Fruit fly (Drosophila melanogaster): ENCODE data around the gene nSMase.

nSMase gene

dm6 chr3L:3247130-3248065 lies 28.4 kb downstream of the nSMase start, which contains the start of gene CG43389:
Gene CG43389, plus strand, starts transcription at chr3L:3248015.
- TF ChIP-seq dl (GFP tag; optimal IDR thresholded peaks at IDR 0.05; ENCODE audit: insufficient read depth in 1 of 2, partially characterized antibody in 2 of 2) (no peak), Jra (GFP tag; optimal IDR thresholded peaks at IDR 0.05) (peak; percentile 97), fru (GFP tag; optimal IDR thresholded peaks at IDR 0.05) (peak; percentile 97), CG9705 (GFP tag; optimal IDR thresholded peaks at IDR 0.05) (peak; percentile 75), tai (GFP tag; optimal IDR thresholded peaks at IDR 0.05) (peak; percentile 97), woc (GFP tag; optimal IDR thresholded peaks at IDR 0.05) (peak; percentile 91), pan (optimal IDR thresholded peaks at IDR 0.05) (no peak), GATAd (GFP tag; optimal IDR thresholded peaks at IDR 0.05) (peak; percentile 97), Sp1 (GFP tag; optimal IDR thresholded peaks at IDR 0.05) (peak; percentile 100), lola (GFP tag; optimal IDR thresholded peaks at IDR 0.05) (no peak), Myc (optimal IDR thresholded peaks at IDR 0.05) (no peak), br (GFP tag; optimal IDR thresholded peaks at IDR 0.05) (peak; percentile 99), Rel (GFP tag; optimal IDR thresholded peaks at IDR 0.05) (peak; percentile 98), Rel (tag; optimal IDR thresholded peaks at IDR 0.05) (peak; percentile 78), Hr83 (GFP tag; optimal IDR thresholded peaks at IDR 0.05; ENCODE audit: poor library complexity, severe bottlenecking) (no peak), rgr (GFP tag; optimal IDR thresholded peaks at IDR 0.05) (peak; percentile 100), psq (GFP tag; optimal IDR thresholded peaks at IDR 0.05) (peak; percentile 99), sage (GFP tag; optimal IDR thresholded peaks at IDR 0.05) (peak; percentile 97), CrebA (GFP tag; optimal IDR thresholded peaks at IDR 0.05; ENCODE audit: borderline replicate concordance) (peak; percentile 94), brk (GFP tag; optimal IDR thresholded peaks at IDR 0.05) (peak; percentile 98), Dfd (GFP tag; optimal IDR thresholded peaks at IDR 0.05) (peak; percentile 80), foxo (GFP tag; optimal IDR thresholded peaks at IDR 0.05) (peak; percentile 87 to 99), dsf (GFP tag; optimal IDR thresholded peaks at IDR 0.05; ENCODE audit: borderline replicate concordance) (peak; percentile 96), HLH106 (tag; optimal IDR thresholded peaks at IDR 0.05) (peak; percentile 99), jim (GFP tag; optimal IDR thresholded peaks at IDR 0.05) (peak; percentile 52), Hr78 (GFP tag; optimal IDR thresholded peaks at IDR 0.05) (no peak), usp (GFP tag; optimal IDR thresholded peaks at IDR 0.05) (no peak), OdsH (GFP tag; optimal IDR thresholded peaks at IDR 0.05) (peak; percentile 99), CG32264 (GFP tag; optimal IDR thresholded peaks at IDR 0.05) (peak; percentile 96), h (GFP tag; optimal IDR thresholded peaks at IDR 0.05) (peak; percentile 99), dmrt93B (GFP tag; optimal IDR thresholded peaks at IDR 0.05) (peak; percentile 98), sv (GFP tag; optimal IDR thresholded peaks at IDR 0.05) (no peak), ey (GFP tag; optimal IDR thresholded peaks at IDR 0.05) (peak; percentile 99), Abd-B (GFP tag; optimal IDR thresholded peaks at IDR 0.05) (no peak), Hnf4 (GFP tag; optimal IDR thresholded peaks at IDR 0.05) (peak; percentile 99), N (GFP tag; optimal IDR thresholded peaks at IDR 0.05) (no peak), Dif (GFP tag; optimal IDR thresholded peaks at IDR 0.05; ENCODE audit: partially characterized antibody) (peak; percentile 38), Mio (GFP tag; optimal IDR thresholded peaks at IDR 0.05) (peak; percentile 89)

DNA sequence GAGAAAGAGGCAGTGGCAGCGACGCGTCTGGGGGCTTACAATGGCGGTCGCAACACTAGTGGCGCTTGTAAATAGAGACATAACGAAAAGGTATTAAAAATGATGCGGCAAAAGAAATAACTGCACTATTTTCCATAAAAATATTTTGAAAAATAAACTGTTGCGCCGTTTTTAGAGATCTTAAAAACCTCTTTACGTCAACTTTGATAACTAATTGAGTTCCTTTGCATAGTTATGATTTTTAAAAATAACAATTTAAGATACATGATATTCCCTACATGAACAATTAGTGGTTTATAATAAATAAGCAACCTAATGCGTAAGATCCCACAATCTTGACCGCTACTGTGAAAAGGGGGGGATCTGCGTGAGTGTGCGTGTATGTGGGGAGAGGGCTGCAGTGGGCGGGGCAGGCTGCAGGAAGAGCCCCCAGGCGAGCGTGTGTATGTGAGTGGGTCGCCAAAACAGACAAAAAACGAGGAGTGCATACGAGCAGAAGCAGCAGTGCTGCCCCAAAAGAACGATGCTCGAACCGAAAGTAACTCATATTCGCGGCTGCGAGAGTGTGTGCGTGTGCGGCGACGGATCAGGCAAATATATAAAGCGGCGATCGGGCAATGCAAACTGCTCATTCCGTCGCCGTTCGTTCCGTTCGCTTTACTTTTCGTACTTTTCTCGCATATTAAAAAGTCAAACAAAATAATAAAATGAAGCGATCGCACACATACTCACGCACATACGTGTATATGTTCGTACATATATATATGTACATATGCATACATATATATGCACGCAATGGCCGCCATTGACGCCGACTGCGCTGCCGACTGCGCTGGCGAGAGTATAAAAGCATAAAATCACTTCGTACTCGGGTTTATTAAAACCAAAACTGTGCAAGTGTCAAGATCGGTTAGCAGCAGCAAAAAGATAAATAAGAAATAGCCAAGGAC lies 30.0 kb downstream of the nSMase start:
- TF ChIP-seq h (GFP tag; optimal IDR thresholded peaks at IDR 0.05) (peak; percentile 99), rgr (GFP tag; optimal IDR thresholded peaks at IDR 0.05) (peak; percentile 99), sage (GFP tag; optimal IDR thresholded peaks at IDR 0.05) (peak; percentile 95), brk (GFP tag; optimal IDR thresholded peaks at IDR 0.05) (peak; percentile 93), Rel (GFP tag; optimal IDR thresholded peaks at IDR 0.05) (peak; percentile 95), Rel (tag; optimal IDR thresholded peaks at IDR 0.05) (peak; percentile 87), Mio (GFP tag; optimal IDR thresholded peaks at IDR 0.05) (peak; percentile 86), woc (GFP tag; optimal IDR thresholded peaks at IDR 0.05) (peak; percentile 99), Myc (optimal IDR thresholded peaks at IDR 0.05) (no peak), CG32264 (GFP tag; optimal IDR thresholded peaks at IDR 0.05) (peak; percentile 96), sv (GFP tag; optimal IDR thresholded peaks at IDR 0.05) (peak; percentile 18), Dfd (GFP tag; optimal IDR thresholded peaks at IDR 0.05) (peak; percentile 97), Vsx2 (GFP tag; optimal IDR thresholded peaks at IDR 0.05; ENCODE audit: partially characterized antibody) (peak; percentile 39), Dif (GFP tag; optimal IDR thresholded peaks at IDR 0.05; ENCODE audit: partially characterized antibody) (peak; percentile 53), Hr78 (GFP tag; optimal IDR thresholded peaks at IDR 0.05) (no peak), N (GFP tag; optimal IDR thresholded peaks at IDR 0.05) (peak; percentile 25), br (GFP tag; optimal IDR thresholded peaks at IDR 0.05) (peak; percentile 98), Hr83 (GFP tag; optimal IDR thresholded peaks at IDR 0.05; ENCODE audit: poor library complexity, severe bottlenecking) (peak; percentile 96), psq (GFP tag; optimal IDR thresholded peaks at IDR 0.05) (peak; percentile 98), jim (GFP tag; optimal IDR thresholded peaks at IDR 0.05) (peak; percentile 99), CG9705 (GFP tag; optimal IDR thresholded peaks at IDR 0.05) (peak; percentile 98), dl (GFP tag; optimal IDR thresholded peaks at IDR 0.05; ENCODE audit: insufficient read depth in 1 of 2, partially characterized antibody in 2 of 2) (peak in 1 of 2 experiments; percentile 59), GATAd (GFP tag; optimal IDR thresholded peaks at IDR 0.05) (peak; percentile 89), usp (GFP tag; optimal IDR thresholded peaks at IDR 0.05) (no peak), dmrt93B (GFP tag; optimal IDR thresholded peaks at IDR 0.05) (peak; percentile 99), ey (GFP tag; optimal IDR thresholded peaks at IDR 0.05) (peak; percentile 99), foxo (GFP tag; optimal IDR thresholded peaks at IDR 0.05) (peak; percentile 93 to 99), Jra (GFP tag; optimal IDR thresholded peaks at IDR 0.05) (peak; percentile 95), HLH106 (tag; optimal IDR thresholded peaks at IDR 0.05) (peak; percentile 98), tai (GFP tag; optimal IDR thresholded peaks at IDR 0.05) (peak; percentile 95), dsf (GFP tag; optimal IDR thresholded peaks at IDR 0.05; ENCODE audit: borderline replicate concordance) (peak; percentile 92)
